Worm (Caenorhabditis elegans): ENCODE measurements around the gene dhhc-9.

- TF ChIP-seq pha-4 (tag; optimal IDR thresholded peaks at IDR 0.05) (no peak), nhr-2 (tag; optimal IDR thresholded peaks at IDR 0.05) (no peak), nhr-237 (tag; optimal IDR thresholded peaks at IDR 0.05) (no peak), unc-62 (GFP tag; optimal IDR thresholded peaks at IDR 0.05) (no peak), lin-13 (tag; optimal IDR thresholded peaks at IDR 0.05) (no peak), nhr-76 (tag; optimal IDR thresholded peaks at IDR 0.05) (no peak), blmp-1 (tag; optimal IDR thresholded peaks at IDR 0.05) (no peak), unc-39 (tag; optimal IDR thresholded peaks at IDR 0.05) (no peak)
Measured at ce11 chrX:2352929-2353328, 48.9 kb downstream of the dhhc-9 start.
